Worm (Caenorhabditis elegans) whole organism, L4 larva: Measurements from ENCODE around the gene mrpl-12.
A peak's percentile ranks its signal among the peaks of the same experiment; 100 is the strongest.

ENCODE experiments used
- F26F4.8 ChIP-seq: fragments of 200-800 bp; sonication (Bioruptor generic); conservative IDR thresholded peaks from 2 replicates; pipeline ENCODE4 v1.3.6; 2022; ENCODE audit warnings: missing genetic modification characterization, missing compliant biosample characterization
- F49E8.2 ChIP-seq: sonication (generic microtip); optimal IDR thresholded peaks from 2 replicates; lab custom pipeline; 2016; ENCODE audit warnings: missing compliant biosample characterization, mild to moderate bottlenecking, missing genetic modification characterization, borderline replicate concordance
- T26A8.4 ChIP-seq: fragments of 200-800 bp; sonication (Bioruptor generic); IDR thresholded peaks from 2 replicates; pipeline ENCODE4 v1.3.6; 2022; ENCODE audit warnings: missing genetic modification characterization, missing compliant biosample characterization
- aha-1 ChIP-seq: fragments of 150-350 bp; peaks from one replicate; lab custom pipeline; 2014; ENCODE audit warnings: missing biosample characterization, missing genetic modification characterization
- ces-1 ChIP-seq: fragments of 150-350 bp; sonication (generic microtip); optimal IDR thresholded peaks from 4 replicates; lab custom pipeline; 2014; ENCODE audit warnings: missing biosample characterization, missing genetic modification reagents, missing genetic modification characterization
- ctbp-1 ChIP-seq: fragments of 200-800 bp; sonication (Bioruptor generic); IDR thresholded peaks from 2 replicates; pipeline ENCODE4 v1.3.6; 2022; ENCODE audit warnings: missing genetic modification reagents, missing genetic modification characterization, missing compliant biosample characterization
- daf-12 ChIP-seq: fragments of 150-350 bp; optimal IDR thresholded peaks from 2 replicates; lab custom pipeline; 2014; ENCODE audit warnings: missing biosample characterization, missing genetic modification reagents, missing genetic modification characterization
- daf-19 ChIP-seq: fragments of 200-800 bp; sonication (Bioruptor generic); conservative IDR thresholded peaks from 2 replicates; pipeline ENCODE4 v1.3.6; 2022; ENCODE audit warnings: missing genetic modification characterization, missing compliant biosample characterization
- egl-43 ChIP-seq: fragments of 200-800 bp; sonication (Bioruptor generic); IDR thresholded peaks from 2 replicates; pipeline ENCODE4 v1.3.6; 2022; ENCODE audit warnings: missing genetic modification reagents, missing genetic modification characterization, missing compliant biosample characterization
- fos-1 ChIP-seq: fragments of 150-350 bp; optimal IDR thresholded peaks from 2 replicates; lab custom pipeline; 2014; ENCODE audit warnings: missing biosample characterization, missing genetic modification characterization
- gei-8 ChIP-seq: fragments of 200-800 bp; sonication (Bioruptor generic); optimal IDR thresholded peaks from 2 replicates; lab custom pipeline; 2018; ENCODE audit warnings: mild to moderate bottlenecking, missing genetic modification characterization, missing compliant biosample characterization
- hif-1 ChIP-seq, 2 experiments: sonication (generic microtip); optimal IDR thresholded peaks; 2 replicates each; lab custom pipeline; 2016 to 2017; ENCODE audit warnings: missing compliant biosample characterization in 2 of 2, missing genetic modification characterization in 2 of 2, missing genetic modification reagents in 2 of 2, missing genotype in 2 of 2, mild to moderate bottlenecking in 1 of 2
- hlh-11 ChIP-seq: fragments of 200-800 bp; sonication (Bioruptor generic); optimal IDR thresholded peaks from 2 replicates; lab custom pipeline; 2018; ENCODE audit warnings: mild to moderate bottlenecking, missing genetic modification characterization, missing compliant biosample characterization
- hmg-1.1 ChIP-seq: fragments of 200-800 bp; sonication (Bioruptor generic); IDR thresholded peaks from 2 replicates; pipeline ENCODE4 v1.3.6; 2022; ENCODE audit warnings: missing genetic modification reagents, missing genetic modification characterization, missing compliant biosample characterization
- jun-1 ChIP-seq: fragments of 150-350 bp; optimal IDR thresholded peaks from 2 replicates; lab custom pipeline; 2014; ENCODE audit warnings: missing biosample characterization, missing genetic modification reagents, missing genetic modification characterization
- lim-7 ChIP-seq: fragments of 200-800 bp; sonication (Bioruptor generic); IDR thresholded peaks from 2 replicates; pipeline ENCODE4 v1.3.6; 2022; ENCODE audit warnings: missing genetic modification characterization, missing compliant biosample characterization
- lin-38 ChIP-seq: fragments of 200-800 bp; sonication (Bioruptor generic); IDR thresholded peaks from 2 replicates; pipeline ENCODE4 v1.3.6; 2022; ENCODE audit warnings: missing genetic modification reagents, missing genetic modification characterization, missing compliant biosample characterization
- mdl-1 ChIP-seq, 2 experiments: fragments of 150-350 bp in 1 of 2; sonication (generic microtip) in 1 of 2; optimal IDR thresholded peaks; 2 replicates each; lab custom pipeline; 2014 to 2017; ENCODE audit warnings: missing biosample characterization in 2 of 2, missing genetic modification characterization in 2 of 2
- mdt-29 ChIP-seq: fragments of 200-800 bp; sonication (Bioruptor generic); IDR thresholded peaks from 2 replicates; pipeline ENCODE4 v1.3.6; 2022; ENCODE audit warnings: missing genetic modification reagents, missing genetic modification characterization, missing compliant biosample characterization
- mxl-3 ChIP-seq: fragments of 200-800 bp; sonication (Bioruptor generic); optimal IDR thresholded peaks from 2 replicates; lab custom pipeline; 2018; ENCODE audit warnings: mild to moderate bottlenecking, missing genetic modification characterization, missing compliant biosample characterization
- nhr-10 ChIP-seq: fragments of 150-350 bp; optimal IDR thresholded peaks from 2 replicates; lab custom pipeline; 2014; ENCODE audit warnings: missing biosample characterization, missing genetic modification characterization
- nhr-11 ChIP-seq: fragments of 150-350 bp; optimal IDR thresholded peaks from 2 replicates; lab custom pipeline; 2014; ENCODE audit warnings: missing biosample characterization, missing genetic modification characterization
- nhr-111 ChIP-seq: fragments of 200-800 bp; sonication (Bioruptor generic); optimal IDR thresholded peaks from 2 replicates; lab custom pipeline; 2018; ENCODE audit warnings: mild to moderate bottlenecking, missing genetic modification characterization, missing compliant biosample characterization
- nhr-237 ChIP-seq: sonication (generic microtip); optimal IDR thresholded peaks from 2 replicates; lab custom pipeline; 2017; ENCODE audit warnings: missing biosample characterization, missing genetic modification characterization
- nhr-28 ChIP-seq: fragments of 150-350 bp; optimal IDR thresholded peaks from 2 replicates; lab custom pipeline; 2014; ENCODE audit warnings: missing biosample characterization, missing genetic modification characterization
- nhr-48 ChIP-seq: sonication (generic microtip); optimal IDR thresholded peaks from 2 replicates; lab custom pipeline; 2016; ENCODE audit warnings: mild to moderate bottlenecking, missing genetic modification characterization, missing compliant biosample characterization
- pha-4 ChIP-seq, 2 experiments: fragments of 150-350 bp in 1 of 2; fragments of 200-800 bp in 1 of 2; sonication (Bioruptor generic) in 1 of 2; IDR thresholded peaks in 1 of 2; optimal IDR thresholded peaks in 1 of 2; 2 replicates each; pipeline versions ENCODE4 v1.3.6 to Lab custom; 2014 to 2022; ENCODE audit warnings: missing genetic modification characterization in 2 of 2, missing genetic modification reagents in 2 of 2, missing biosample characterization in 1 of 2, missing compliant biosample characterization in 1 of 2
- php-3 ChIP-seq: fragments of 200-800 bp; sonication (Bioruptor generic); IDR thresholded peaks from 2 replicates; pipeline ENCODE4 v1.3.6; 2022; ENCODE audit warnings: missing genetic modification reagents, missing genetic modification characterization, missing compliant biosample characterization
- rbr-2 ChIP-seq: sonication (generic microtip); optimal IDR thresholded peaks from 2 replicates; lab custom pipeline; 2016; ENCODE audit warnings: missing genotype, missing genetic modification characterization, missing compliant biosample characterization
- set-16 ChIP-seq: fragments of 200-800 bp; sonication (Bioruptor generic); IDR thresholded peaks from 2 replicates; pipeline ENCODE4 v1.3.6; 2022; ENCODE audit warnings: missing genetic modification reagents, missing genetic modification characterization, missing compliant biosample characterization
- snpc-1.2 ChIP-seq: fragments of 200-800 bp; sonication (Bioruptor generic); IDR thresholded peaks from 2 replicates; pipeline ENCODE4 v1.3.6; 2022; ENCODE audit warnings: missing genetic modification reagents, missing genetic modification characterization, missing compliant biosample characterization
- snpc-4 ChIP-seq: fragments of 150-350 bp; optimal IDR thresholded peaks from 2 replicates; lab custom pipeline; 2014; ENCODE audit warnings: missing biosample characterization, missing genetic modification characterization
- spr-3 ChIP-seq: fragments of 200-800 bp; sonication (Bioruptor generic); optimal IDR thresholded peaks from 2 replicates; lab custom pipeline; 2018; ENCODE audit warnings: mild to moderate bottlenecking, missing genetic modification characterization, missing compliant biosample characterization
- tra-1 ChIP-seq: fragments of 200-800 bp; sonication (Bioruptor generic); IDR thresholded peaks from 2 replicates; pipeline ENCODE4 v1.3.6; 2022; ENCODE audit warnings: missing genetic modification reagents, missing genetic modification characterization, missing compliant biosample characterization
- unc-130 ChIP-seq: sonication (generic microtip); optimal IDR thresholded peaks from 2 replicates; lab custom pipeline; 2016; ENCODE audit warnings: missing genetic modification reagents, missing genetic modification characterization, missing compliant biosample characterization
- unc-62 ChIP-seq, 3 experiments: fragments of 150-350 bp in 1 of 3; sonication (generic microtip); optimal IDR thresholded peaks in 2 of 3; peaks in 1 of 3; 1 replicate in 1 of 3; 2 replicates in 2 of 3; lab custom pipeline; 2014 to 2017; ENCODE audit warnings: missing biosample characterization in 3 of 3, missing genetic modification characterization in 3 of 3, missing genetic modification reagents in 3 of 3, missing genotype in 1 of 3
- zip-2 ChIP-seq: fragments of 150-350 bp; optimal IDR thresholded peaks from 2 replicates; lab custom pipeline; 2014; ENCODE audit warnings: missing biosample characterization, missing genetic modification characterization

The mrpl-12 gene

DNA sequence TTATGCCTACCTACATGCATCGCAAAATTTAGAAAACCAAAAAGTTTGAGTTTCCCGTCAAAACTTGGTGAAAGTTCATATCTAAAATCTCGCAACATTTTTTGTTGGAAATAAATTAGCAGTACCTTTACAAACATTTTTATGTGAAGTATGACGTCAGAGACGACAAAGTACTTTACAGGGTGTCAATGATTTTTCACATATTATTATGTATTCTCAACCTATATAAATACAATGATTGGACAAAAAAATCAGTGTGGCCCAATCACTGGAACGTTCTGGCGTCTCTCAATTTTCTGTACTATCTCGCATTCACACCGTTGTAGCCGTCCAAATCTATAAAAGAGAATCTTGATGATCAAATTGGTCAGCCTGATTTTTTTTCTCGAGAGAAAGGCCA lies 13.3 kb upstream of the mrpl-12 start, which contains the start of the genes Y39A1A.18 and fmo-3:
Y39A1A.18 (minus strand) TSS at position 192 of the 400 bp plus-strand sequence.
fmo-3 (plus strand) TSS at position 388 of the 400 bp plus-strand sequence.
- TF ChIP-seq gei-8 = no peak
- TF ChIP-seq nhr-28 (tag; lab: Kevin White, UChicago) = peak; percentile 38
- no peak for TF ChIP-seq F49E8.2
- TF ChIP-seq, all 104 proteins: peak for 1

ce11 chrIII:10700460-10700859 lies 7.1 kb upstream of the mrpl-12 start, which contains the start of gene Y39A1A.20:
TSS of gene Y39A1A.20 (minus strand) at chrIII:10700560.
- TF ChIP-seq aha-1 (tag; lab: Kevin White, UChicago) (peak; percentile 83), lim-7 (GFP tag; lab: Robert Waterston, UW) (no peak)
- TF ChIP-seq, all 104 proteins: peak for 1

DNA sequence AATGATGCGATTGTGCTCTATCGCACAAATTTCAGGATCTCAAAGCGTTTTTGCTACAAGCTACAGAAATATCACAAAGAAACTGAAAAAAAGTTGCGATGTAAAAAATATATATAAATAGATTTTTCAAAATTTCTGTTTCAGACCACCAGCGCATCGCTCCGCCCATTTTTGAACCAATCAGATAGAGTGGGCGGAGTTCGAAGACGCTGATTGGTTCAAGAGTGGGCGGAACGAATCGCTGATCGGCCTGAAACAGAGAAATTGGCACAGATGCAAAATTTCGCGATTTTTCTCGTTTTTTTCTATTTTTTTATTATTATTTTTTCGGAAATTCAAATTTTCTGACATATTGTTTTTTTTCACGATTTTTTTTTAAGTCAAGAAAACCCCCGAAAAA lies 4.8 kb upstream of the mrpl-12 start:
- TF ChIP-seq hif-1 (tag; optimal IDR thresholded peaks at IDR 0.05; lab: Kevin White, UChicago) (no peak), gei-8 (no peak), rbr-2 (tag; lab: Kevin White, UChicago) (no peak)
- TF ChIP-seq, all 104 proteins: peak for 0

DNA sequence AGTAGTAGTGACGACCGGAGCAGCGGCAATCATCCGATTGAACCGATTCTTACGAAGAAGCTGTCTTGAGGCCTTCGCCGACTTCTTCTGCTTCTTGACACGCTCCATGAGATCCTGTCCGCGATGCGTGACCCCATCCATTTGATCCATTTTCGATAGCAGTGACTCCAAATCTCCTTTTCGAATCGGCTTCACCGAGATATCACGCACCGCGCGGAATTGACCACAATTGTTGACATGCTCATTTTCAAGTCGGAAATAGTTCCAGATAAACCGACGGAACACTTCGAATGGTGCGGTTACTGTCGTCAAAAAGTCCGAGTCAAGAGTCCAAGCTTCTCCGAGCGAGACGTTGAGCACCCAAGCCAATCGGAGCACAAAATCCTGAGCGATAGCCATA lies 3.7 kb upstream of the mrpl-12 start:
- TF ChIP-seq zip-2 (no peak), daf-12 (tag; lab: Kevin White, UChicago) (no peak), aha-1 (tag; lab: Kevin White, UChicago) (peak; percentile 88)

DNA sequence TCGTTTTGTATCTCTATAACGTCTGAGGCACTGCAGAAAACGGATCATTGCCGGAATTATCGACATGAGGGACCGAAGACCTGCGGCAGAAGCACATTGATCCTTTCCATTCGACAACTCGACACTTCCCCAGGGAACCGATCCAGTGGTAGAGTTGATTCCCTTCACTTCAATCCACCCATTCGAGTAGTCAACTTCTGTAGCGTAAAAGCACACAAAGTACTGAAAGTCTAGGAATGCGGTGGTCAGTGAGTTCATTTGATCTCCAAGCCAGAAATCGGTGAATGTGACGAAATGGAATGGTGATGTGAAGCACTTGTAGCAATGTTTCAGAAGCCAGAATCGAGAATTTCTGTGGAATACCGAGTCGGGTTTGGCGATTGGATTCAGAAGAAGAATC lies 3.1 kb upstream of the mrpl-12 start:
- no peak for TF ChIP-seq mxl-3 (GFP tag; lab: Kevin White, UChicago)
- TF ChIP-seq unc-62 (GFP tag; optimal IDR thresholded peaks at IDR 0.05 in 1 of 2; lab: Kevin White, UChicago) = peak in 1 of 2 experiments; percentile 95
- no peak for TF ChIP-seq unc-62 (tag; optimal IDR thresholded peaks at IDR 0.05; lab: Kevin White, UChicago)
- TF ChIP-seq nhr-11 (tag; lab: Kevin White, UChicago) = no peak
- no peak for TF ChIP-seq snpc-4 (tag; lab: Kevin White, UChicago)
- TF ChIP-seq spr-3 = no peak
- no peak for TF ChIP-seq nhr-111 (GFP tag; lab: Kevin White, UChicago)

DNA sequence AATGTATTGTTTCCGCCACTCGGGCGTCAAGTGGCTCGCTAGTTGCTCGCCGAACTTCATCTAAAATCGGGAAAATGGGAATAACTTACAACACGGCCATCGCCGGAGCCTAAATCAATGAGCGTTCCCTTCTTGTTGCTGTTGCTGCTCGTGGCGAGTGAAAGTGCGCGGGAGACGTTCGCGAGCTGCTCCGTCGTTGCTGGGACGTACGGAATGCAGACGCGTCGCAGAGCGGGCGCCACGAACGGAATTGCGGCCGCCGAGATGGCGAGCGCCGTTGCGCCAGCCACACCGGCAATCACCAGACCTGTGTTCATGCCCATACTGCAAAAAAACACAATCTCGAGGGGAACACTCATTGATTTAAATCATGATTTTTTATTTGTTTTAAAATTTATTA lies 1.1 kb upstream of the mrpl-12 start:
- TF ChIP-seq set-16 (GFP tag; lab: Robert Waterston, UW) = peak; percentile 92
- no peak for TF ChIP-seq nhr-48
- peak; percentile 24; the same call in 1 of the 2 replicates for TF ChIP-seq lim-7 (GFP tag; lab: Robert Waterston, UW)
- TF ChIP-seq snpc-1.2 = peak; percentile 26; the same call in 1 of the 2 replicates
- 0 out of 2 replicates have a peak, but pooled peaks have one; percentile 52 for TF ChIP-seq egl-43
- TF ChIP-seq php-3 = 0 out of 2 replicates have a peak, but pooled peaks have one; percentile 14
- TF ChIP-seq fos-1 (tag; lab: Kevin White, UChicago) = no peak
- TF ChIP-seq tra-1 (GFP tag; lab: Robert Waterston, UW) = 0 out of 2 replicates have a peak, but pooled peaks have one; percentile 38

- TF ChIP-seq F26F4.8 (GFP tag; lab: Robert Waterston, UW) (no peak), pha-4 (GFP tag; IDR thresholded peaks at IDR 0.05; lab: Robert Waterston, UW) (0 out of 2 replicates have a peak, but pooled peaks have one; percentile 45), pha-4 (tag; optimal IDR thresholded peaks at IDR 0.05; lab: Kevin White, UChicago) (no peak), mdt-29 (GFP tag; lab: Robert Waterston, UW) (peak; percentile 43; the same call in 1 of the 2 replicates), nhr-28 (tag; lab: Kevin White, UChicago) (peak; percentile 56), ctbp-1 (0 out of 2 replicates have a peak, but pooled peaks have one; percentile 30), jun-1 (peak; percentile 38), lin-38 (GFP tag; lab: Robert Waterston, UW) (peak; percentile 87), unc-130 (GFP tag; lab: Kevin White, UChicago) (peak; percentile 8), T26A8.4 (GFP tag; lab: Robert Waterston, UW) (peak; percentile 86), hif-1 (tag; optimal IDR thresholded peaks at IDR 0.05; lab: Kevin White, UChicago) (peak in 1 of 2 experiments; percentile 60), egl-43 (peak; percentile 71), nhr-237 (tag; lab: Kevin White, UChicago) (no peak), snpc-4 (tag; lab: Kevin White, UChicago) (no peak), zip-2 (peak; percentile 31), nhr-11 (tag; lab: Kevin White, UChicago) (peak; percentile 70), hlh-11 (peak; percentile 80), nhr-111 (GFP tag; lab: Kevin White, UChicago) (no peak), daf-19 (GFP tag; lab: Robert Waterston, UW) (0 out of 2 replicates have a peak, but pooled peaks have one; percentile 28), hmg-1.1 (GFP tag; lab: Robert Waterston, UW) (peak; percentile 72), nhr-10 (no peak), ces-1 (no peak), mdl-1 (tag; optimal IDR thresholded peaks at IDR 0.05; lab: Kevin White, UChicago) (peak in 1 of 2 experiments; percentile 38)
Measured at ce11 chrIII:10706972-10707438, 556 bp upstream of the mrpl-12 start, which contains the start of the genes Y39A1A.21 and Y39A1A.22. TSS of gene Y39A1A.21 (minus strand) at chrIII:10707022. TSS of gene Y39A1A.22 (minus strand) at chrIII:10707028.
